Fruit fly (Drosophila melanogaster): Measurements from ENCODE around the gene CG3164.
A peak's percentile ranks its signal among the peaks of the same experiment; 100 is the strongest.

Gene CG3164

dm6 chr2L:94639-95059 lies 35.9 kb downstream of the CG3164 start, which contains the start of gene Zir (continued):
- TF ChIP-seq jigr1 (GFP tag; IDR thresholded peaks at IDR 0.05) (no peak), Sox100B (GFP tag; optimal IDR thresholded peaks at IDR 0.05) (no peak), sisA (GFP tag; IDR thresholded peaks at IDR 0.05) (no peak), gro (GFP tag; optimal IDR thresholded peaks at IDR 0.05) (no peak), mam (GFP tag; optimal IDR thresholded peaks at IDR 0.05) (no peak), CG33557 (GFP tag; optimal IDR thresholded peaks at IDR 0.05) (peak; percentile 29), slp2 (GFP tag; optimal IDR thresholded peaks at IDR 0.05) (no peak), CG10209 (GFP tag; optimal IDR thresholded peaks at IDR 0.05) (no peak), CG42726 (GFP tag; IDR thresholded peaks at IDR 0.05; ENCODE audit: partially characterized antibody) (no peak), ewg (GFP tag; optimal IDR thresholded peaks at IDR 0.05) (no peak), CG9609 (GFP tag; optimal IDR thresholded peaks at IDR 0.05) (no peak), ase (GFP tag; IDR thresholded peaks at IDR 0.05) (no peak), ash1 (GFP tag; optimal IDR thresholded peaks at IDR 0.05) (no peak), CG17829 (tag; optimal IDR thresholded peaks at IDR 0.05) (peak; percentile 23), klu (GFP tag; IDR thresholded peaks at IDR 0.05) (no peak), kni (GFP tag; optimal IDR thresholded peaks at IDR 0.05) (no peak), CG17186 (GFP tag; optimal IDR thresholded peaks at IDR 0.05) (no peak), usp (GFP tag; optimal IDR thresholded peaks at IDR 0.05) (no peak), CG2116 (GFP tag; optimal IDR thresholded peaks at IDR 0.05) (peak; percentile 33), Nf-YC (tag; optimal IDR thresholded peaks at IDR 0.05) (no peak), CG10267 (tag; optimal IDR thresholded peaks at IDR 0.05) (peak; percentile 21), Ada2b (GFP tag; IDR thresholded peaks at IDR 0.05) (no peak), CG12219 (GFP tag; optimal IDR thresholded peaks at IDR 0.05) (no peak), CG4617 (GFP tag; optimal IDR thresholded peaks at IDR 0.05; ENCODE audit: borderline replicate concordance) (no peak), MESR4 (GFP tag; optimal IDR thresholded peaks at IDR 0.05) (peak; percentile 74), CG13894 (tag; optimal IDR thresholded peaks at IDR 0.05) (no peak), CG33213 (GFP tag; optimal IDR thresholded peaks at IDR 0.05) (no peak), CG14860 (GFP tag; IDR thresholded peaks at IDR 0.05; ENCODE audit: partially characterized antibody) (peak; percentile 48; the same call in 1 of the 3 replicates), Mes4 (GFP tag; optimal IDR thresholded peaks at IDR 0.05) (no peak), CG14050 (GFP tag; IDR thresholded peaks at IDR 0.05) (no peak), Atf-2 (GFP tag; optimal IDR thresholded peaks at IDR 0.05) (no peak), gfzf (GFP tag; optimal IDR thresholded peaks at IDR 0.05) (no peak), insv (GFP tag; optimal IDR thresholded peaks at IDR 0.05) (no peak), dan (GFP tag; IDR thresholded peaks at IDR 0.05) (no peak), zen (tag; optimal IDR thresholded peaks at IDR 0.05) (no peak), oc (tag; optimal IDR thresholded peaks at IDR 0.05) (no peak), Xbp1 (GFP tag; optimal IDR thresholded peaks at IDR 0.05) (no peak), zfh1 (GFP tag; IDR thresholded peaks at IDR 0.05) (no peak), CG10462 (GFP tag; optimal IDR thresholded peaks at IDR 0.05) (no peak), Dip3 (GFP tag; optimal IDR thresholded peaks at IDR 0.05) (no peak), CG6254 (GFP tag; optimal IDR thresholded peaks at IDR 0.05) (no peak), Deaf1 (tag; optimal IDR thresholded peaks at IDR 0.05) (no peak), Hr51 (GFP tag; optimal IDR thresholded peaks at IDR 0.05) (no peak), CG12744 (GFP tag; optimal IDR thresholded peaks at IDR 0.05) (no peak), hkb (optimal IDR thresholded peaks at IDR 0.05) (no peak), hkb (GFP tag; IDR thresholded peaks at IDR 0.05) (no peak), chn (GFP tag; optimal IDR thresholded peaks at IDR 0.05) (no peak), ci (GFP tag; IDR thresholded peaks at IDR 0.05) (no peak), trem (tag; optimal IDR thresholded peaks at IDR 0.05) (peak; percentile 30), CG2199 (GFP tag; IDR thresholded peaks at IDR 0.05) (0 out of 3 replicates have a peak, but pooled peaks have one; percentile 20), cad (GFP tag; optimal IDR thresholded peaks at IDR 0.05) (no peak), lab (GFP tag; optimal IDR thresholded peaks at IDR 0.05) (no peak)

Measured in whole organism, embryonic.